Worm (Caenorhabditis elegans) whole organism, early embryonic: Measurements from ENCODE around the gene rab-7.
A peak's percentile ranks its signal among the peaks of the same experiment; 100 is the strongest.

Experiments used
- B0310.2 ChIP-seq: sonication (generic microtip); optimal IDR thresholded peaks from 2 replicates; lab custom pipeline; 2016; ENCODE audit warnings: mild to moderate bottlenecking, missing genetic modification characterization, missing compliant biosample characterization
- F13C5.2 ChIP-seq: sonication (generic microtip); optimal IDR thresholded peaks from 2 replicates; lab custom pipeline; 2017; ENCODE audit warnings: mild to moderate bottlenecking, missing genetic modification characterization, inconsistent platforms, missing compliant biosample characterization
- aly-1 ChIP-seq: sonication (generic microtip); optimal IDR thresholded peaks from 2 replicates; lab custom pipeline; 2016; ENCODE audit warnings: missing genetic modification characterization, missing compliant biosample characterization
- ama-1 ChIP-seq: fragments of 150-350 bp; optimal IDR thresholded peaks from 2 replicates; lab custom pipeline; 2014
- ceh-13 ChIP-seq: fragments of 200-800 bp; sonication (Bioruptor generic); optimal IDR thresholded peaks from 2 replicates; lab custom pipeline; 2018; ENCODE audit warnings: mild to moderate bottlenecking, missing genetic modification characterization, missing compliant biosample characterization
- ceh-36 ChIP-seq: sonication (generic microtip); optimal IDR thresholded peaks from 2 replicates; lab custom pipeline; 2016; ENCODE audit warnings: missing genetic modification characterization, inconsistent platforms, missing compliant biosample characterization
- ets-7 ChIP-seq: sonication (generic microtip); optimal IDR thresholded peaks from 2 replicates; lab custom pipeline; 2016; ENCODE audit warnings: missing genotype, missing genetic modification characterization, missing compliant biosample characterization
- flt-1 ChIP-seq: fragments of 200-800 bp; sonication (Bioruptor generic); IDR thresholded peaks from 2 replicates; pipeline ENCODE4 v1.3.6; 2022; ENCODE audit warnings: missing genetic modification characterization, missing compliant biosample characterization
- hmbx-1 ChIP-seq: sonication (generic microtip); optimal IDR thresholded peaks from 2 replicates; lab custom pipeline; 2016; ENCODE audit warnings: mild to moderate bottlenecking, missing genetic modification characterization, missing compliant biosample characterization
- hmg-4 ChIP-seq: fragments of 200-800 bp; sonication (Bioruptor generic); optimal IDR thresholded peaks from 2 replicates; lab custom pipeline; 2018; ENCODE audit warnings: mild to moderate bottlenecking, missing genetic modification characterization, missing compliant biosample characterization
- hnd-1 ChIP-seq: sonication (generic microtip); optimal IDR thresholded peaks from 2 replicates; lab custom pipeline; 2016; ENCODE audit warnings: missing genetic modification characterization, missing compliant biosample characterization
- pes-1 ChIP-seq: fragments of 200-800 bp; sonication (Bioruptor generic); IDR thresholded peaks from 2 replicates; pipeline ENCODE4 v1.3.6; 2022; ENCODE audit warnings: missing genetic modification reagents, missing genetic modification characterization, missing compliant biosample characterization
- scrt-1 ChIP-seq: fragments of 200-800 bp; sonication (Bioruptor generic); IDR thresholded peaks from 2 replicates; pipeline ENCODE4 v1.3.6; 2022; ENCODE audit warnings: missing genetic modification characterization, missing compliant biosample characterization
- sea-1 ChIP-seq: fragments of 200-800 bp; sonication (Bioruptor generic); conservative IDR thresholded peaks from 2 replicates; pipeline ENCODE4 v1.3.6; 2022; ENCODE audit warnings: missing genetic modification characterization, missing compliant biosample characterization
- tbx-11 ChIP-seq: fragments of 200-800 bp; sonication (Bioruptor generic); IDR thresholded peaks from 2 replicates; pipeline ENCODE4 v1.3.6; 2022; ENCODE audit warnings: missing genetic modification characterization, missing compliant biosample characterization
- tbx-37 ChIP-seq: fragments of 200-800 bp; sonication (Bioruptor generic); conservative IDR thresholded peaks from 2 replicates; pipeline ENCODE4 v1.3.6; 2022; ENCODE audit warnings: missing genetic modification reagents, missing genetic modification characterization, missing compliant biosample characterization
- tra-4 ChIP-seq: sonication (generic microtip); optimal IDR thresholded peaks from 2 replicates; lab custom pipeline; 2017; ENCODE audit warnings: missing genetic modification characterization, missing compliant biosample characterization

rab-7 gene

DNA sequence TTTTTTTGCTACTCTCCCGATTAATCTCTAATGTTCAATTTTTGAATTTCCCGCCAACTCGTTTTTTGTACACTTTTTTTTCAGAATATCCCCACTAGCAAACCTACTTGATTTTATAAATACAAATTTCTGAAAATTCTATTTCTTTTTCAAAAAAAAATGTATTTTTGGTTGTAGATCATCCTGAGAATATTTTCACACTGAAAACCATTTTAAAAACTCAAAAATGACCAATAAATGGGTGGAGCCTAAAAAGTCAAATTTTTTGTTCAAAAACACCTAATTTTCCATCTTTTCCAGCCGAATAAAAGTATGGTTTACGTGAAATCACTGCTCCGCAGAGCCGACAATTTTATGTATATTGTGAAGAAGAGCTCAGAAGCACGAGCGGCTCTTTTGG is 22.0 kb upstream of the rab-7 start, which contains the start of gene Y17G7B.3:
Gene Y17G7B.3, plus strand, starts transcription at position 301 of the 400 bp plus-strand sequence.
- TF ChIP-seq tra-4 (tag; lab: Kevin White, UChicago): no peak
- TF ChIP-seq tbx-11 (GFP tag; lab: Robert Waterston, UW): no peak
- TF ChIP-seq aly-1 (tag; lab: Kevin White, UChicago): no peak
- TF ChIP-seq ama-1 (lab: Kevin White, UChicago): peak; percentile 37
- no peak for TF ChIP-seq hnd-1 (tag; lab: Kevin White, UChicago)
- TF ChIP-seq scrt-1: no peak

DNA sequence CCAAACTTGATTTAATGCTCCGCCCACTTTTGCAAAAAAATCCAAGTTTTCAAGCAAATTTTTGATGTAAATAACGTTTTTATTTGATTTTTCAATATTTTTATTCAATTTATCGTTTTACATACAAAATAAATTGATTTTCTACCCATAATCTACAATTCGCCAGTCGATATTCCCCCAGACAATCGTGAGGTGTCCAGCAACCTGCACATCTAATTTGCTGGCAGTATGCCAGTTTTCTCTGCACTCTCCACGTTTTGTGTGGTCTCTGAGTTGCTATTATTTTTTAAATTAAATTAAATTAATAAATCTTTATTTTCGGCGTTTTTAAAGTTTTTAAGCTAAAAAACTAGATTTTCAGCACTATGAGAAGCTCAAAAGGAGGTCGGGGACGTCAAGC is 13.4 kb upstream of the rab-7 start:
- TF ChIP-seq ama-1 (lab: Kevin White, UChicago): no peak
- TF ChIP-seq pes-1: 0 out of 2 replicates have a peak, but pooled peaks have one; percentile 41
- no peak for TF ChIP-seq ets-7 (tag; lab: Kevin White, UChicago)
- TF ChIP-seq flt-1: no peak
- TF ChIP-seq scrt-1: no peak
- no peak for TF ChIP-seq ceh-36 (tag; lab: Kevin White, UChicago)
- no peak for TF ChIP-seq hnd-1 (tag; lab: Kevin White, UChicago)
- no peak for TF ChIP-seq hmg-4 (GFP tag; lab: Kevin White, UChicago)
- no peak for TF ChIP-seq tra-4 (tag; lab: Kevin White, UChicago)
- TF ChIP-seq tbx-37 (GFP tag; lab: Robert Waterston, UW): 0 out of 2 replicates have a peak, but pooled peaks have one; percentile 35
- TF ChIP-seq F13C5.2: peak; percentile 62
- TF ChIP-seq ceh-13 (GFP tag; lab: Kevin White, UChicago): no peak
- TF ChIP-seq tbx-11 (GFP tag; lab: Robert Waterston, UW): no peak
- TF ChIP-seq B0310.2 (tag; lab: Kevin White, UChicago): no peak

DNA sequence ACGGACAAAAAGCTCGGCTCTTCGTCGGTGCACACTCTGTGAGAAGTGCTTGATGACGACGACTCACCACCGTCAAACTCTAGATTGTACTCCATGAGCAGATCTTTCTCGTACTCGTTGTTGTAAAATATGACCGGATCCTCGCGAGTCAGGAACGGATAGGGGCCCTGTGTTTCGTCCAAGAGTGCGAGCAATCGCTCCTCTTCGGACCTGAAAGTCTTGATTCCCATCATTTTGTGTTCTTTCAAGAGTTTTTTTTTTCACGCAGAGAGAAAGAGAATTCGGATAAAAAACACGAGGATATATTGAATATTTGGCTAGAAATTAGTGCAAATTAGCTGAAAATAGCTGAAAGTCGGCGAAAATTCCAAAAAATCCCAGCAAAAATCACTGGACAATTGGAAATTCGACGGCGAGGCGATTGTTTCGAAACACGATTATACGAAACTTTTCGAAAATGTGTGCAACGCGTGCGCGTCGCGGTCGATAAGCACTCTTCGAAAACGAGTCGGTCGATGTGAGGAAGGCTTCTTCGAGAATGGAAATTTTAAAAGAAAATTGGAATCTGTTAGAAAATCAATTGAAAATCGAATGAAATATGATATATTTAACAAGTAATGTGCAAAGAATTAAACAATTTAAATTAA is 12.8 kb upstream of the rab-7 start, which contains the start of the genes ash-2 and Y17G7B.20:
Gene ash-2, plus strand, starts transcription at position 390 of the 647 bp plus-strand sequence.
Gene Y17G7B.20, minus strand, starts transcription at position 396 of the 647 bp plus-strand sequence.
- TF ChIP-seq hmg-4 (GFP tag; lab: Kevin White, UChicago) (peak; percentile 58), sea-1 (GFP tag; lab: Robert Waterston, UW) (no peak), ama-1 (lab: Kevin White, UChicago) (peak; percentile 72), B0310.2 (tag; lab: Kevin White, UChicago) (no peak), F13C5.2 (peak; percentile 74), scrt-1 (no peak)

DNA sequence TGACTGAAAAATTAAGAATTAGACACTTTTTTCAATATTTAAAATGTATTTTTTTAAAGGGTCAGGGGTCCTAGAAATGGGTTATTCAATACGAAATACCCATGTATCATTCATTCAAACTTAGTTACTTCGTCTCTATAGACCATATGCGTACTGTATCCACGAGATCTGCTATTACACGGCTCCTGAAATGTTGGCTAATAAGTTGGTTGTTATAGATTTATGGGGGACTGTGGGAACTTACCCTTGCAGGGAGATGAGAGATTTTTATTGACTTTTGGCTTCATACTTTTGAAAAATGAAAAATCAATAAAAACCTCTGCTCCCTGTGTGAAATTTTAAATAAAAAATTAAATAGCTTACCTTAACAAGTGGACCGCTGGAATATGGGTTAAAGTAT is 12.2 kb upstream of the rab-7 start:
- TF ChIP-seq sea-1 (GFP tag; lab: Robert Waterston, UW) (no peak), pes-1 (no peak), tbx-37 (GFP tag; lab: Robert Waterston, UW) (no peak), scrt-1 (no peak), ceh-36 (tag; lab: Kevin White, UChicago) (no peak), hmbx-1 (tag; lab: Kevin White, UChicago) (no peak), hmg-4 (GFP tag; lab: Kevin White, UChicago) (no peak), flt-1 (no peak), F13C5.2 (no peak), ets-7 (tag; lab: Kevin White, UChicago) (no peak), ama-1 (lab: Kevin White, UChicago) (no peak), aly-1 (tag; lab: Kevin White, UChicago) (no peak), tbx-11 (GFP tag; lab: Robert Waterston, UW) (no peak), B0310.2 (tag; lab: Kevin White, UChicago) (no peak)

DNA sequence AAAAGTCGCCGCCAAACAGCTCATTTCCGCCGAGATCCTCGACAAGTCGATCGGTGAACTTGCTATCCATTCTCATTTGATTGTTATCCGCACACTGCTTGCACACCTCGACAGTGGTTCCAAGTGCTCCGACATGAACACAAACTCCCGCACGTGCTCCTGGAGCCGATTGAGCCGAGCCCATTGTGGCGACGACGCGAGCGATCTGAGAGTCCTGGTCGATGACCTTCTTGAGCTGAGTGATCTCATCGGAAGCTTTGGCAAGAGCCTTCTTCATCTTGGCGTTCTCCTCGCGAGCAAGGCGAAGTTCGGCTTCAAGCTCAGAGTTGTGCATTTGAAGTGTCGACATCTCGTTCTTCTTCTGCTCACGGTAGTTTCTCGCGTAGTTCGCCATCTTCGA is 11.7 kb upstream of the rab-7 start:
- TF ChIP-seq ceh-36 (tag; lab: Kevin White, UChicago): no peak
- no peak for TF ChIP-seq hmbx-1 (tag; lab: Kevin White, UChicago)
- TF ChIP-seq F13C5.2: no peak
- no peak for TF ChIP-seq tra-4 (tag; lab: Kevin White, UChicago)
- TF ChIP-seq B0310.2 (tag; lab: Kevin White, UChicago): no peak
- TF ChIP-seq flt-1: no peak
- TF ChIP-seq aly-1 (tag; lab: Kevin White, UChicago): no peak
- no peak for TF ChIP-seq scrt-1
- no peak for TF ChIP-seq tbx-11 (GFP tag; lab: Robert Waterston, UW)
- no peak for TF ChIP-seq hnd-1 (tag; lab: Kevin White, UChicago)
- TF ChIP-seq ceh-13 (GFP tag; lab: Kevin White, UChicago): no peak
- TF ChIP-seq pes-1: no peak
- no peak for TF ChIP-seq ets-7 (tag; lab: Kevin White, UChicago)
- no peak for TF ChIP-seq hmg-4 (GFP tag; lab: Kevin White, UChicago)
- TF ChIP-seq tbx-37 (GFP tag; lab: Robert Waterston, UW): no peak
- TF ChIP-seq sea-1 (GFP tag; lab: Robert Waterston, UW): no peak
- TF ChIP-seq ama-1 (lab: Kevin White, UChicago): no peak

DNA sequence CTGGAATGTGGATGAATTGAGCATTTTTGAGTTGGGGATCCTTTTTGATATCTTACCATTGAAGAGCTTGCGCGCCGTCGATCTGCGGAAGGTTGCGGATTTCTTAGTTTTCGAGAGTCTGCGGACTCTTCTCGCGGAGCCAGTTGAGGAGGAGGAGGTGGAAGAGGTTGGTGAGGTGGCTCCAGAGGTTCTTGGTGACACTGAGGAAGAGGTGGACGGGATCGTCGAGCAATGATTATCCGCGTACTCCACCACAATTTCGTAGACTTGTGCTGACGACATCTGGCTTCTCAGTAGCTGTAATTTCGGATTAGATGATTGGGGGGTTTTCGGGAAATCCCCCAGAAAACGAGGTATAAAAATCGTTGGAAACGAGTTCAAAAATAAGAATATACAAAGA is 10.6 kb upstream of the rab-7 start, which contains the start of gene Y17G7B.21:
Gene Y17G7B.21, minus strand, starts transcription at position 299 of the 400 bp plus-strand sequence.
- TF ChIP-seq flt-1 (peak; percentile 32; the same call in 1 of the 2 replicates), tbx-11 (GFP tag; lab: Robert Waterston, UW) (no peak), F13C5.2 (no peak), B0310.2 (tag; lab: Kevin White, UChicago) (no peak), hnd-1 (tag; lab: Kevin White, UChicago) (no peak), ceh-36 (tag; lab: Kevin White, UChicago) (no peak), ama-1 (lab: Kevin White, UChicago) (peak; percentile 78), aly-1 (tag; lab: Kevin White, UChicago) (no peak), hmg-4 (GFP tag; lab: Kevin White, UChicago) (peak; percentile 34), ets-7 (tag; lab: Kevin White, UChicago) (no peak), scrt-1 (peak; percentile 57; the same call in 1 of the 2 replicates), sea-1 (GFP tag; lab: Robert Waterston, UW) (no peak), tra-4 (tag; lab: Kevin White, UChicago) (no peak)
